Fruit fly (Drosophila melanogaster) whole organism, wandering third instar larva: ENCODE measurements around the gene CHKov2.

ENCODE experiments used
- Mio ChIP-seq: sonication (Bioruptor generic); optimal IDR thresholded peaks from 2 replicates; lab custom pipeline; 2016; ENCODE audit warnings: missing biosample characterization, missing genetic modification characterization
- br ChIP-seq: fragments of 200-800 bp; sonication (Bioruptor generic); optimal IDR thresholded peaks from 2 replicates; lab custom pipeline; 2016; ENCODE audit warnings: missing biosample characterization, missing genetic modification characterization
- h ChIP-seq: fragments of 200-800 bp; sonication (Bioruptor generic); optimal IDR thresholded peaks from 3 replicates; lab custom pipeline; 2016; ENCODE audit warnings: missing biosample characterization, mild to moderate bottlenecking, missing genetic modification characterization

DNA sequence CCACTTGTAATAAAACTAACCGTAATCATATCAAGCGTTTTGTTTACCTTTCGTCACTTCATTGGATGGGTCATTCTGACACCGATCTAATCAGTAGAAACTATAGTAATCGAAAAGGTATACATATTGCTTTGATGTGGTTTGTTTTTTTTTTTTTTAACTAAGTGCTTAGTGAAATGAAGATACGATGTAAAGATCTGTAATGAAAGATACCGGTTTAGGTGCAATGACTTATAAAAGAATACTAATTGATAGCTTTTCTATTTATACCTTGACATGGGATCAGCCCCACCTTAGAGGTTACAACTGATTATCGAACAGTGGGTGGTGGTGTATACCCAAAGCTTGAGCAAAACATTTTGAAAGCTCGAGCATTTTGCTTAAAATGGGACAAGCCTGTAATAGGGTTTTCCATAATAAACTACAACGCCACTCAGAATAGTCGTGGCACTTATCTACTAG lies 47.8 kb downstream of the CHKov2 start, which contains the start of gene CG31300:
- no peak for TF ChIP-seq Mio (GFP tag; lab: Kevin White, UChicago)
- no peak for TF ChIP-seq h
- TF ChIP-seq br (GFP tag; lab: Kevin White, UChicago), result no peak
